ENCODE assay signal across 1 fruit fly cellular context in the genomic region with DNA sequence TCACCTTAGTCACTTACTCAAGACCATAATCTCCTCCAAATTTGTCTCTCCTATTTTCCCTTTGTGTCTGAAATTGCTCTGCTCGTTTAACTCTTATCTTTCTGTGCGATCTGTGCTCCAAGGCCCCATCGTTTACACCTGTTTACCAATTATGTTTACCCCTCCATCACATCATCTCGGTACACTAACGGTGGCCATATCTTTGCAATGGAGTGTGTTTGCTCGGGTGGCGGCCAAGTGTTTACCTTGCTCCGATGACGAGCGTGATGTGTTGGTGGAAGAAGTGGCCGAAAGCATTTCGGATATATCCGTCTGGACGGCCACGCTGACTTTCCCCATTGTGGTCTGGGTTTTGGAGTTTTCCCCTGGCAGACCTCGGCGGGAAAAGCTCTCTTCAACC.
TF ChIP-seq lines count a peak whose summit lies in the region.

No protein-coding gene starts in this region.

TF ChIP-seq in whole organism, embryonic, 481 proteins besides CTCF, POLR2A, EP300 and RAD21 (continued from another document and continues in another):
- TF ChIP-seq Oli (tag; optimal IDR thresholded peaks at IDR 0.05; lab: Kevin White, UChicago) (no peak), lilli (GFP tag; optimal IDR thresholded peaks at IDR 0.05; lab: Kevin White, UChicago) (no peak), CG15696 (tag; optimal IDR thresholded peaks at IDR 0.05; lab: Kevin White, UChicago) (peak; percentile 18), cg (GFP tag; optimal IDR thresholded peaks at IDR 0.05; lab: Kevin White, UChicago) (no peak), bowl (GFP tag; IDR thresholded peaks at IDR 0.05; lab: Robert Waterston, UW) (peak; percentile 34; the same call in 1 of the 2 replicates), CG30431 (GFP tag; optimal IDR thresholded peaks at IDR 0.05; lab: Kevin White, UChicago) (no peak), Hand (GFP tag; optimal IDR thresholded peaks at IDR 0.05; lab: Kevin White, UChicago) (peak; percentile 18), CG10565 (GFP tag; optimal IDR thresholded peaks at IDR 0.05; lab: Kevin White, UChicago) (no peak), chm (GFP tag; IDR thresholded peaks at IDR 0.05; lab: Robert Waterston, UW) (peak; percentile 80), tgo (GFP tag; IDR thresholded peaks at IDR 0.05; lab: Robert Waterston, UW) (no peak; the same call in 2 of the 3 replicates), CG5953 (GFP tag; IDR thresholded peaks at IDR 0.05; lab: Robert Waterston, UW) (peak; percentile 59; the same call in 1 of the 2 replicates), klu (GFP tag; IDR thresholded peaks at IDR 0.05; lab: Robert Waterston, UW) (no peak), mirr (GFP tag; optimal IDR thresholded peaks at IDR 0.05; lab: Kevin White, UChicago) (peak; percentile 96), kah (GFP tag; optimal IDR thresholded peaks at IDR 0.05; lab: Kevin White, UChicago) (peak; percentile 69), CG8388 (GFP tag; optimal IDR thresholded peaks at IDR 0.05; lab: Kevin White, UChicago) (no peak), gce (GFP tag; IDR thresholded peaks at IDR 0.05; lab: Robert Waterston, UW) (peak; percentile 56; the same call in 1 of the 3 replicates), tio (GFP tag; optimal IDR thresholded peaks at IDR 0.05; lab: Kevin White, UChicago) (no peak), Dip3 (GFP tag; optimal IDR thresholded peaks at IDR 0.05; lab: Kevin White, UChicago) (no peak), CG9876 (GFP tag; optimal IDR thresholded peaks at IDR 0.05; lab: Kevin White, UChicago) (peak; percentile 23), jumu (GFP tag; optimal IDR thresholded peaks at IDR 0.05; lab: Kevin White, UChicago) (no peak), CG7745 (tag; optimal IDR thresholded peaks at IDR 0.05; lab: Kevin White, UChicago) (no peak), HHEX (GFP tag; optimal IDR thresholded peaks at IDR 0.05; lab: Kevin White, UChicago) (peak; percentile 79), HmgD (GFP tag; optimal IDR thresholded peaks at IDR 0.05; lab: Kevin White, UChicago) (no peak), Med (GFP tag; lab: Kevin White, UChicago) (peak; percentile 90), CG17385 (GFP tag; optimal IDR thresholded peaks at IDR 0.05; lab: Kevin White, UChicago) (peak; percentile 66), Xbp1 (GFP tag; optimal IDR thresholded peaks at IDR 0.05; lab: Kevin White, UChicago) (peak; percentile 2), dpn (GFP tag; optimal IDR thresholded peaks at IDR 0.05; lab: Kevin White, UChicago) (peak in 1 of 2 experiments; percentile 27), wek (GFP tag; optimal IDR thresholded peaks at IDR 0.05; lab: Kevin White, UChicago) (peak; percentile 90), tx (GFP tag; optimal IDR thresholded peaks at IDR 0.05; lab: Kevin White, UChicago) (no peak), CG17568 (GFP tag; optimal IDR thresholded peaks at IDR 0.05; lab: Kevin White, UChicago) (peak; percentile 75), CG11398 (GFP tag; optimal IDR thresholded peaks at IDR 0.05; lab: Kevin White, UChicago) (no peak), CG11723 (GFP tag; optimal IDR thresholded peaks at IDR 0.05; lab: Kevin White, UChicago) (peak; percentile 57), prd (optimal IDR thresholded peaks at IDR 0.05; lab: Kevin White, UChicago) (no peak), prd (GFP tag; IDR thresholded peaks at IDR 0.05; lab: Robert Waterston, UW) (peak; percentile 30; the same call in 1 of the 3 replicates), pzg (GFP tag; optimal IDR thresholded peaks at IDR 0.05; lab: Kevin White, UChicago) (no peak), Dip2 (GFP tag; IDR thresholded peaks at IDR 0.05; lab: Robert Waterston, UW) (no peak), Hr3 (GFP tag; optimal IDR thresholded peaks at IDR 0.05; lab: Kevin White, UChicago) (no peak), CG8765 (GFP tag; IDR thresholded peaks at IDR 0.05; lab: Robert Waterston, UW) (no peak), CG16779 (GFP tag; IDR thresholded peaks at IDR 0.05; lab: Robert Waterston, UW) (no peak; the same call in 1 of the 2 replicates), CG14014 (GFP tag; IDR thresholded peaks at IDR 0.05; lab: Robert Waterston, UW) (peak; percentile 62; the same call in 1 of the 2 replicates), CG12219 (GFP tag; optimal IDR thresholded peaks at IDR 0.05; lab: Kevin White, UChicago) (peak; percentile 66), CG18764 (GFP tag; optimal IDR thresholded peaks at IDR 0.05; lab: Kevin White, UChicago) (peak; percentile 28), C15 (GFP tag; IDR thresholded peaks at IDR 0.05; lab: Robert Waterston, UW) (no peak), Dp (GFP tag; optimal IDR thresholded peaks at IDR 0.05; lab: Kevin White, UChicago) (no peak), CG6813 (GFP tag; optimal IDR thresholded peaks at IDR 0.05; lab: Kevin White, UChicago) (peak; percentile 84), nerfin-2 (GFP tag; IDR thresholded peaks at IDR 0.05; lab: Robert Waterston, UW; ENCODE audit: partially characterized antibody) (no peak), CG12071 (GFP tag; optimal IDR thresholded peaks at IDR 0.05; lab: Kevin White, UChicago) (peak; percentile 90), ase (GFP tag; IDR thresholded peaks at IDR 0.05; lab: Robert Waterston, UW) (no peak; the same call in 2 of the 3 replicates), CG4617 (GFP tag; optimal IDR thresholded peaks at IDR 0.05; lab: Kevin White, UChicago; ENCODE audit: borderline replicate concordance) (no peak), en (GFP tag; optimal IDR thresholded peaks at IDR 0.05; lab: Kevin White, UChicago) (peak; percentile 27), HmgZ (tag; optimal IDR thresholded peaks at IDR 0.05; lab: Kevin White, UChicago) (peak; percentile 59), CG3847 (GFP tag; IDR thresholded peaks at IDR 0.05; lab: Robert Waterston, UW) (0 out of 2 replicates have a peak, but pooled peaks have one; percentile 4), Hsf (GFP tag; optimal IDR thresholded peaks at IDR 0.05; lab: Kevin White, UChicago) (no peak), Spps (tag; optimal IDR thresholded peaks at IDR 0.05; lab: Kevin White, UChicago) (peak; percentile 33), corto (GFP tag; optimal IDR thresholded peaks at IDR 0.05; lab: Kevin White, UChicago) (no peak), vfl (GFP tag; optimal IDR thresholded peaks at IDR 0.05; lab: Kevin White, UChicago) (no peak), slp2 (GFP tag; optimal IDR thresholded peaks at IDR 0.05; lab: Kevin White, UChicago) (no peak), CG4404 (GFP tag; IDR thresholded peaks at IDR 0.05; lab: Robert Waterston, UW) (no peak), CG6765 (GFP tag; optimal IDR thresholded peaks at IDR 0.05; lab: Kevin White, UChicago) (peak; percentile 43), ATbp (GFP tag; optimal IDR thresholded peaks at IDR 0.05; lab: Kevin White, UChicago) (peak; percentile 93), pita (GFP tag; optimal IDR thresholded peaks at IDR 0.05; lab: Kevin White, UChicago) (no peak), Dfd (GFP tag; optimal IDR thresholded peaks at IDR 0.05; lab: Kevin White, UChicago) (no peak), row (GFP tag; IDR thresholded peaks at IDR 0.05; lab: Robert Waterston, UW) (no peak), CG34422 (GFP tag; IDR thresholded peaks at IDR 0.05; lab: Robert Waterston, UW) (0 out of 3 replicates have a peak, but pooled peaks have one; percentile 7), zen2 (GFP tag; IDR thresholded peaks at IDR 0.05; lab: Robert Waterston, UW; ENCODE audit: partially characterized antibody) (no peak), CG10366 (GFP tag; IDR thresholded peaks at IDR 0.05; lab: Robert Waterston, UW) (no peak; the same call in 1 of the 2 replicates), CG8290 (GFP tag; optimal IDR thresholded peaks at IDR 0.05; lab: Kevin White, UChicago) (no peak), CG8290 (tag; optimal IDR thresholded peaks at IDR 0.05; lab: Kevin White, UChicago) (peak in 1 of 2 experiments; percentile 89), crp (GFP tag; optimal IDR thresholded peaks at IDR 0.05; lab: Kevin White, UChicago) (no peak), Gsc (GFP tag; IDR thresholded peaks at IDR 0.05; lab: Robert Waterston, UW) (no peak), amos (GFP tag; IDR thresholded peaks at IDR 0.05; lab: Robert Waterston, UW; ENCODE audit: partially characterized antibody) (no peak), CG6175 (GFP tag; IDR thresholded peaks at IDR 0.05; lab: Robert Waterston, UW) (no peak), CG9437 (GFP tag; optimal IDR thresholded peaks at IDR 0.05; lab: Kevin White, UChicago) (no peak), cwo (GFP tag; optimal IDR thresholded peaks at IDR 0.05; lab: Kevin White, UChicago) (peak; percentile 15), exex (tag; optimal IDR thresholded peaks at IDR 0.05; lab: Kevin White, UChicago) (peak; percentile 49), her (GFP tag; optimal IDR thresholded peaks at IDR 0.05; lab: Kevin White, UChicago) (peak; percentile 9), sna (GFP tag; IDR thresholded peaks at IDR 0.05; lab: Robert Waterston, UW; ENCODE audit: partially characterized antibody) (no peak), Ptx1 (GFP tag; IDR thresholded peaks at IDR 0.05; lab: Robert Waterston, UW) (no peak), Awh (GFP tag; IDR thresholded peaks at IDR 0.05; lab: Robert Waterston, UW) (peak; percentile 77), Mad (GFP tag; optimal IDR thresholded peaks at IDR 0.05; lab: Kevin White, UChicago) (no peak), ttk (GFP tag; IDR thresholded peaks at IDR 0.05; lab: Robert Waterston, UW) (no peak), kni (GFP tag; optimal IDR thresholded peaks at IDR 0.05; lab: Kevin White, UChicago) (peak; percentile 88), pho (GFP tag; optimal IDR thresholded peaks at IDR 0.05; lab: Kevin White, UChicago) (no peak), HLHmδ (GFP tag; optimal IDR thresholded peaks at IDR 0.05; lab: Kevin White, UChicago) (peak; percentile 95), YL-1 (GFP tag; optimal IDR thresholded peaks at IDR 0.05; lab: Kevin White, UChicago) (peak; percentile 41), E2f2 (GFP tag; IDR thresholded peaks at IDR 0.05; lab: Robert Waterston, UW) (peak; percentile 25; the same call in 1 of the 2 replicates), CG13424 (tag; optimal IDR thresholded peaks at IDR 0.05; lab: Kevin White, UChicago) (peak; percentile 71), Pdp1 (GFP tag; optimal IDR thresholded peaks at IDR 0.05; lab: Kevin White, UChicago) (peak; percentile 9 to 40), TFAM (GFP tag; optimal IDR thresholded peaks at IDR 0.05; lab: Kevin White, UChicago) (no peak), CG16815 (GFP tag; optimal IDR thresholded peaks at IDR 0.05; lab: Kevin White, UChicago) (no peak), CG12769 (tag; optimal IDR thresholded peaks at IDR 0.05; lab: Kevin White, UChicago) (peak; percentile 83), CG10462 (GFP tag; optimal IDR thresholded peaks at IDR 0.05; lab: Kevin White, UChicago) (no peak), Hr39 (optimal IDR thresholded peaks at IDR 0.05; lab: Kevin White, UChicago) (no peak), Ets65A (GFP tag; lab: Kevin White, UChicago) (no peak), mam (GFP tag; optimal IDR thresholded peaks at IDR 0.05; lab: Kevin White, UChicago) (no peak), CG9797 (GFP tag; optimal IDR thresholded peaks at IDR 0.05; lab: Kevin White, UChicago) (no peak), CG10959 (GFP tag; IDR thresholded peaks at IDR 0.05; lab: Robert Waterston, UW) (no peak), zfh2 (GFP tag; optimal IDR thresholded peaks at IDR 0.05; lab: Kevin White, UChicago) (no peak), CG6689 (GFP tag; IDR thresholded peaks at IDR 0.05; lab: Robert Waterston, UW) (peak; percentile 36; the same call in 1 of the 2 replicates), Ada2b (GFP tag; IDR thresholded peaks at IDR 0.05; lab: Robert Waterston, UW) (no peak), Drgx (GFP tag; IDR thresholded peaks at IDR 0.05; lab: Robert Waterston, UW) (no peak), tap (tag; optimal IDR thresholded peaks at IDR 0.05; lab: Kevin White, UChicago) (peak; percentile 59), Max (GFP tag; optimal IDR thresholded peaks at IDR 0.05; lab: Kevin White, UChicago) (no peak), fd64A (GFP tag; optimal IDR thresholded peaks at IDR 0.05; lab: Kevin White, UChicago) (peak; percentile 89), Ravus (GFP tag; IDR thresholded peaks at IDR 0.05; lab: Robert Waterston, UW) (no peak), H15 (GFP tag; IDR thresholded peaks at IDR 0.05; lab: Robert Waterston, UW) (peak; percentile 54; the same call in 1 of the 3 replicates), z (GFP tag; IDR thresholded peaks at IDR 0.05; lab: Robert Waterston, UW) (no peak), toy (GFP tag; IDR thresholded peaks at IDR 0.05; lab: Robert Waterston, UW) (0 out of 2 replicates have a peak, but pooled peaks have one; percentile 33), CG3407 (GFP tag; optimal IDR thresholded peaks at IDR 0.05; lab: Kevin White, UChicago) (peak; percentile 74), repo (GFP tag; optimal IDR thresholded peaks at IDR 0.05; lab: Kevin White, UChicago) (peak; percentile 17), NfI (GFP tag; optimal IDR thresholded peaks at IDR 0.05; lab: Kevin White, UChicago) (peak; percentile 42), NC2β (GFP tag; optimal IDR thresholded peaks at IDR 0.05; lab: Kevin White, UChicago) (no peak), bsh (GFP tag; optimal IDR thresholded peaks at IDR 0.05; lab: Kevin White, UChicago) (peak; percentile 6 to 62), sisA (GFP tag; IDR thresholded peaks at IDR 0.05; lab: Robert Waterston, UW) (no peak), CG3995 (GFP tag; optimal IDR thresholded peaks at IDR 0.05; lab: Kevin White, UChicago) (no peak), Kr (GFP tag; optimal IDR thresholded peaks at IDR 0.05; lab: Kevin White, UChicago) (no peak), CG1602 (GFP tag; optimal IDR thresholded peaks at IDR 0.05; lab: Kevin White, UChicago) (no peak), CG12659 (GFP tag; optimal IDR thresholded peaks at IDR 0.05; lab: Kevin White, UChicago) (peak; percentile 38), Eip74EF (GFP tag; optimal IDR thresholded peaks at IDR 0.05; lab: Kevin White, UChicago) (no peak), kay (GFP tag; optimal IDR thresholded peaks at IDR 0.05; lab: Kevin White, UChicago) (no peak), zen (tag; optimal IDR thresholded peaks at IDR 0.05; lab: Kevin White, UChicago) (no peak), CG1832 (GFP tag; optimal IDR thresholded peaks at IDR 0.05; lab: Kevin White, UChicago) (no peak), Adf1 (GFP tag; IDR thresholded peaks at IDR 0.05; lab: Robert Waterston, UW) (no peak), CoRest (tag; optimal IDR thresholded peaks at IDR 0.05; lab: Kevin White, UChicago) (peak; percentile 10), Dek (tag; optimal IDR thresholded peaks at IDR 0.05; lab: Kevin White, UChicago) (peak; percentile 30), psq (GFP tag; optimal IDR thresholded peaks at IDR 0.05; lab: Kevin White, UChicago) (no peak), chif (GFP tag; optimal IDR thresholded peaks at IDR 0.05; lab: Kevin White, UChicago) (peak in 1 of 2 experiments; percentile 44), CG10209 (GFP tag; optimal IDR thresholded peaks at IDR 0.05; lab: Kevin White, UChicago) (peak; percentile 3), stc (GFP tag; IDR thresholded peaks at IDR 0.05; lab: Robert Waterston, UW) (peak; percentile 44; the same call in 1 of the 2 replicates)
